Worm (Caenorhabditis elegans) whole organism, late embryonic: Measurements from ENCODE around the gene C23H3.5.

Experiments
- C08G9.2 ChIP-seq: sonication (generic microtip); optimal IDR thresholded peaks from 2 replicates; lab custom pipeline; 2016; ENCODE audit warnings: mild to moderate bottlenecking, missing genetic modification characterization, moderate library complexity, missing compliant biosample characterization
- ama-1 ChIP-seq: fragments of 150-350 bp; optimal IDR thresholded peaks from 2 replicates; lab custom pipeline; 2014
- elt-2 ChIP-seq: sonication (generic microtip); optimal IDR thresholded peaks from 2 replicates; lab custom pipeline; 2016; ENCODE audit warnings: missing genetic modification reagents, missing genetic modification characterization, missing compliant biosample characterization
- fkh-10 ChIP-seq: fragments of 150-350 bp; optimal IDR thresholded peaks from 2 replicates; lab custom pipeline; 2014; ENCODE audit warnings: missing biosample characterization, missing genetic modification reagents, missing genetic modification characterization
- npax-4 ChIP-seq: sonication (generic microtip); optimal IDR thresholded peaks from 2 replicates; lab custom pipeline; 2016; ENCODE audit warnings: missing genetic modification characterization, missing compliant biosample characterization
- pqm-1 ChIP-seq: sonication (generic microtip); optimal IDR thresholded peaks from 2 replicates; lab custom pipeline; 2016; ENCODE audit warnings: missing genetic modification characterization, missing compliant biosample characterization
- pros-1 ChIP-seq: fragments of 150-350 bp; optimal IDR thresholded peaks from 2 replicates; lab custom pipeline; 2014; ENCODE audit warnings: missing biosample characterization, missing genetic modification reagents, missing genetic modification characterization
- sdc-2 ChIP-seq: sonication (generic microtip); optimal IDR thresholded peaks from 2 replicates; lab custom pipeline; 2016; ENCODE audit warnings: missing genotype, missing genetic modification characterization, missing compliant biosample characterization
- tbx-2 ChIP-seq: sonication (generic microtip); optimal IDR thresholded peaks from 2 replicates; lab custom pipeline; 2016; ENCODE audit warnings: missing genetic modification characterization, missing compliant biosample characterization
- unc-55 ChIP-seq: sonication (generic microtip); optimal IDR thresholded peaks from 2 replicates; lab custom pipeline; 2017; ENCODE audit warnings: missing biosample characterization, missing genetic modification reagents, missing genetic modification characterization

- TF ChIP-seq C08G9.2 (no peak), pqm-1 (tag; lab: Kevin White, UChicago) (no peak), sdc-2 (tag; lab: Kevin White, UChicago) (no peak), elt-2 (tag; lab: Kevin White, UChicago) (peak; percentile 43), fkh-10 (GFP tag; lab: Kevin White, UChicago) (no peak), unc-55 (GFP tag; lab: Kevin White, UChicago) (peak; percentile 12), pros-1 (tag; lab: Kevin White, UChicago) (no peak), npax-4 (tag; lab: Kevin White, UChicago) (no peak), tbx-2 (tag; lab: Kevin White, UChicago) (no peak), ama-1 (lab: Kevin White, UChicago) (no peak)
Observed at ce11 chrII:97992-98763, 50.8 kb downstream of the C23H3.5 start, which contains the start of the genes luc-7L3 and sftb-6.
